Worm (Caenorhabditis elegans): ENCODE results near the gene wsp-1.

ce11 chrIV:8159087-8159486 is 39.7 kb downstream of the wsp-1 start, which contains the start of gene faah-1:
- TF ChIP-seq lsy-2 (tag; optimal IDR thresholded peaks at IDR 0.05) (no peak), zag-1 (tag; optimal IDR thresholded peaks at IDR 0.05) (no peak), snpc-4 (tag; optimal IDR thresholded peaks at IDR 0.05) (no peak), fkh-8 (tag; optimal IDR thresholded peaks at IDR 0.05) (no peak), mdl-1 (tag; optimal IDR thresholded peaks at IDR 0.05) (no peak), ceh-90 (tag; optimal IDR thresholded peaks at IDR 0.05) (no peak), ceh-88 (GFP tag; IDR thresholded peaks at IDR 0.05) (no peak), ceh-82 (tag; optimal IDR thresholded peaks at IDR 0.05) (no peak), blmp-1 (tag; optimal IDR thresholded peaks at IDR 0.05) (no peak)
